Fruit fly (Drosophila melanogaster): Measurements from ENCODE around the gene Ttc30.

The Ttc30 gene

DNA sequence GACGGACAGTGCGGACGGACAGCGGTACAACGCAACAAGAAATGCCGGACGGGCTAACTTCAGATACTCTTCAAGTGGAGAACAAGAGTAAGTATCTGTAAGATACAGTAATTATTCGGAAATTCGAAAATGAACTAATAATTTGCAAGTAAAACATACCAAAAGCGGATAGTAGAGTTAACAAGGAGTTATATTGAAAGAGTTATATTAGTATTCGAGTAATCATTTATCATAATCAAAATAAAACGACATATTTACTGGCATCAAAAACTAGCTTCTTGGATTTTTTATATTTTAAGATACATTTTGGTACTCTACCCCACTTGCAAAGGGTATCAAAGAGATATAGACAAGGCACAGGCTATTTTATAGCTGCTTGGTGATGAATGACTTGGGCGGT, 35.3 kb upstream of the Ttc30 start:
- TF ChIP-seq D19A (tag; optimal IDR thresholded peaks at IDR 0.05), result peak; percentile 4
- TF ChIP-seq pfk (GFP tag; optimal IDR thresholded peaks at IDR 0.05), result no peak
- TF ChIP-seq Spps (tag; optimal IDR thresholded peaks at IDR 0.05), result no peak
- TF ChIP-seq Stat92E (GFP tag; optimal IDR thresholded peaks at IDR 0.05), result no peak
- no peak for TF ChIP-seq chm (GFP tag; IDR thresholded peaks at IDR 0.05)
- no peak for TF ChIP-seq disco-r (GFP tag; optimal IDR thresholded peaks at IDR 0.05)

- TF ChIP-seq CG17829 (tag; optimal IDR thresholded peaks at IDR 0.05), result no peak
- no peak for TF ChIP-seq CG12071 (GFP tag; optimal IDR thresholded peaks at IDR 0.05)
- TF ChIP-seq CG14667 (GFP tag; IDR thresholded peaks at IDR 0.05), result no peak
- no peak for TF ChIP-seq CG7745 (tag; optimal IDR thresholded peaks at IDR 0.05)
- TF ChIP-seq sna (GFP tag; IDR thresholded peaks at IDR 0.05; ENCODE audit: partially characterized antibody), result no peak
- TF ChIP-seq CG12236 (GFP tag; optimal IDR thresholded peaks at IDR 0.05), result no peak
- no peak for TF ChIP-seq lola (GFP tag; optimal IDR thresholded peaks at IDR 0.05)
- TF ChIP-seq CG10267 (tag; optimal IDR thresholded peaks at IDR 0.05), result no peak
- no peak for TF ChIP-seq ewg (GFP tag; optimal IDR thresholded peaks at IDR 0.05)
- TF ChIP-seq sob (GFP tag; IDR thresholded peaks at IDR 0.05), result no peak
- no peak for TF ChIP-seq CG8290 (GFP tag; optimal IDR thresholded peaks at IDR 0.05)
- peak in 1 of 2 experiments; percentile 12 for TF ChIP-seq CG8290 (tag; optimal IDR thresholded peaks at IDR 0.05)
- TF ChIP-seq Oli (tag; optimal IDR thresholded peaks at IDR 0.05), result peak; percentile 30
- TF ChIP-seq CG11085 (GFP tag; IDR thresholded peaks at IDR 0.05), result no peak
- TF ChIP-seq CoRest (tag; optimal IDR thresholded peaks at IDR 0.05), result peak; percentile 26
- TF ChIP-seq phol (tag; optimal IDR thresholded peaks at IDR 0.05), result peak; percentile 11
- peak; percentile 32 for TF ChIP-seq Sox102F (GFP tag; optimal IDR thresholded peaks at IDR 0.05)
- peak; percentile 37 for TF ChIP-seq CG2678 (tag; optimal IDR thresholded peaks at IDR 0.05)
- no peak for TF ChIP-seq ATbp (GFP tag; optimal IDR thresholded peaks at IDR 0.05)
- peak; percentile 10 for TF ChIP-seq CG13424 (tag; optimal IDR thresholded peaks at IDR 0.05)
- TF ChIP-seq yki (optimal IDR thresholded peaks at IDR 0.05), result no peak
- TF ChIP-seq CG12659 (GFP tag; optimal IDR thresholded peaks at IDR 0.05), result no peak
- peak; percentile 29 for TF ChIP-seq nmo (GFP tag; optimal IDR thresholded peaks at IDR 0.05)
- TF ChIP-seq fd96Cb (tag; optimal IDR thresholded peaks at IDR 0.05), result no peak
- no peak for TF ChIP-seq toy (GFP tag; IDR thresholded peaks at IDR 0.05)
- no peak for TF ChIP-seq CG10431 (GFP tag; optimal IDR thresholded peaks at IDR 0.05)
- peak; percentile 23 for TF ChIP-seq Abd-B (GFP tag; optimal IDR thresholded peaks at IDR 0.05)
- TF ChIP-seq Hr51 (GFP tag; optimal IDR thresholded peaks at IDR 0.05), result peak in 1 of 2 experiments; percentile 10
- no peak for TF ChIP-seq br (optimal IDR thresholded peaks at IDR 0.05)
- TF ChIP-seq CG30431 (GFP tag; optimal IDR thresholded peaks at IDR 0.05), result no peak
- no peak for TF ChIP-seq Hmx (GFP tag; optimal IDR thresholded peaks at IDR 0.05)
- TF ChIP-seq Dll (GFP tag; IDR thresholded peaks at IDR 0.05; ENCODE audit: partially characterized antibody), result no peak
- TF ChIP-seq Gug (GFP tag; IDR thresholded peaks at IDR 0.05), result no peak
- no peak for TF ChIP-seq Adf1 (GFP tag; IDR thresholded peaks at IDR 0.05)
- TF ChIP-seq chinmo (GFP tag; IDR thresholded peaks at IDR 0.05; ENCODE audit: partially characterized antibody), result 0 out of 4 replicates have a peak, but pooled peaks have one; percentile 38
- TF ChIP-seq Nf-YB (GFP tag; optimal IDR thresholded peaks at IDR 0.05), result no peak
- TF ChIP-seq CG14965 (GFP tag; optimal IDR thresholded peaks at IDR 0.05; ENCODE audit: borderline replicate concordance), result no peak
- no peak for TF ChIP-seq Mrtf (GFP tag; IDR thresholded peaks at IDR 0.05)
- TF ChIP-seq Poxn (GFP tag; IDR thresholded peaks at IDR 0.05), result no peak
- TF ChIP-seq fd3F (GFP tag; optimal IDR thresholded peaks at IDR 0.05), result peak; percentile 15
- TF ChIP-seq zfh2 (GFP tag; optimal IDR thresholded peaks at IDR 0.05), result no peak
- no peak for TF ChIP-seq CG9609 (GFP tag; optimal IDR thresholded peaks at IDR 0.05)
- no peak for TF ChIP-seq CG6272 (GFP tag; IDR thresholded peaks at IDR 0.05)
These were observed 33.8 kb upstream of the Ttc30 start for dm6 chr2L:13072747-13073355.

All from whole organism, embryonic.